Fruit fly (Drosophila melanogaster) whole organism, prepupa: ENCODE results near the gene CG7120.

Experiments
- CG11902 ChIP-seq: fragments of 200-800 bp; sonication (Bioruptor generic); optimal IDR thresholded peaks from 3 replicates; lab custom pipeline; 2016; ENCODE audit warnings: missing biosample characterization, missing genetic modification characterization
- CG15336 ChIP-seq: fragments of 200-800 bp; sonication (Bioruptor generic); IDR thresholded peaks from 2 replicates; pipeline ENCODE4 v1.3.6; 2022; ENCODE audit warnings: missing biosample characterization, missing genetic modification characterization
- CG32006 ChIP-seq: fragments of 200-800 bp; sonication (Bioruptor generic); optimal IDR thresholded peaks from 3 replicates; lab custom pipeline; 2017; ENCODE audit warnings: missing biosample characterization, mild to moderate bottlenecking, missing genetic modification characterization
- CG4318 ChIP-seq: fragments of 200-800 bp; sonication (Bioruptor generic); optimal IDR thresholded peaks from 3 replicates; lab custom pipeline; 2017; ENCODE audit warnings: missing biosample characterization, mild to moderate bottlenecking, missing genetic modification characterization
- CG6163 ChIP-seq: fragments of 200-800 bp; sonication (Bioruptor generic); IDR thresholded peaks from 3 replicates; pipeline ENCODE4 v1.3.6; 2022; ENCODE audit warnings: missing biosample characterization, missing genetic modification characterization
- CG6854 ChIP-seq: fragments of 200-800 bp; sonication (Bioruptor generic); optimal IDR thresholded peaks from 2 replicates; lab custom pipeline; 2017; ENCODE audit warnings: missing biosample characterization, mild to moderate bottlenecking, missing genetic modification characterization
- CG7368 ChIP-seq: fragments of 200-800 bp; sonication (Bioruptor generic); optimal IDR thresholded peaks from 3 replicates; lab custom pipeline; 2016; ENCODE audit warnings: missing biosample characterization, missing genetic modification characterization
- Eip75B ChIP-seq: fragments of 200-800 bp; sonication (Bioruptor generic); optimal IDR thresholded peaks from 3 replicates; lab custom pipeline; 2016; ENCODE audit warnings: missing biosample characterization, missing genetic modification characterization
- Eip93F ChIP-seq: fragments of 200-800 bp; sonication (Bioruptor generic); optimal IDR thresholded peaks from 2 replicates; lab custom pipeline; 2016; ENCODE audit warnings: missing biosample characterization, mild to moderate bottlenecking, missing genetic modification characterization
- Ets21C ChIP-seq: fragments of 200-800 bp; sonication (Bioruptor generic); optimal IDR thresholded peaks from 3 replicates; lab custom pipeline; 2016; ENCODE audit warnings: missing biosample characterization, missing genetic modification characterization
- Ets96B ChIP-seq: fragments of 200-800 bp; optimal IDR thresholded peaks from 2 replicates; lab custom pipeline; 2019; ENCODE audit warnings: missing biosample characterization, mild to moderate bottlenecking, missing genetic modification characterization, moderate library complexity
- Lpt ChIP-seq: fragments of 200-800 bp; sonication (Bioruptor generic); optimal IDR thresholded peaks from 3 replicates; lab custom pipeline; 2016; ENCODE audit warnings: missing biosample characterization, missing genetic modification characterization
- Sox15 ChIP-seq: fragments of 200-800 bp; sonication (Bioruptor generic); optimal IDR thresholded peaks from 3 replicates; lab custom pipeline; 2016; ENCODE audit warnings: missing biosample characterization, missing genetic modification characterization
- achi ChIP-seq: fragments of 200-800 bp; sonication (Bioruptor generic); optimal IDR thresholded peaks from 3 replicates; lab custom pipeline; 2016; ENCODE audit warnings: missing biosample characterization, missing genetic modification characterization
- dac ChIP-seq: fragments of 200-800 bp; sonication (Bioruptor generic); optimal IDR thresholded peaks from 2 replicates; lab custom pipeline; 2017; ENCODE audit warnings: missing biosample characterization, mild to moderate bottlenecking, missing genetic modification characterization
- dsx ChIP-seq: fragments of 200-800 bp; optimal IDR thresholded peaks from 3 replicates; lab custom pipeline; 2019; ENCODE audit warnings: missing biosample characterization, mild to moderate bottlenecking, missing genetic modification characterization, moderate library complexity; ENCODE audit not compliant: poor library complexity, severe bottlenecking
- esn ChIP-seq: fragments of 200-800 bp; sonication (Bioruptor generic); optimal IDR thresholded peaks from 2 replicates; lab custom pipeline; 2016; ENCODE audit warnings: missing biosample characterization, mild to moderate bottlenecking, missing genetic modification characterization, moderate library complexity
- fd85E ChIP-seq: fragments of 200-800 bp; sonication (Bioruptor generic); optimal IDR thresholded peaks from 3 replicates; lab custom pipeline; 2016; ENCODE audit warnings: missing biosample characterization, missing genetic modification characterization
- fkh ChIP-seq: fragments of 200-800 bp; sonication (Bioruptor generic); optimal IDR thresholded peaks from 3 replicates; lab custom pipeline; 2017; ENCODE audit warnings: missing biosample characterization, mild to moderate bottlenecking, missing genetic modification characterization, moderate library complexity
- lz ChIP-seq: fragments of 200-800 bp; sonication (Bioruptor generic); optimal IDR thresholded peaks from 3 replicates; lab custom pipeline; 2016; ENCODE audit warnings: missing biosample characterization, missing genetic modification characterization
- ss ChIP-seq, 2 experiments: fragments of 200-800 bp; sonication (Bioruptor generic); optimal IDR thresholded peaks; 2 replicates in 1 of 2; 3 replicates in 1 of 2; lab custom pipeline; 2017 to 2018; ENCODE audit warnings: mild to moderate bottlenecking in 2 of 2, missing biosample characterization in 2 of 2, missing genetic modification characterization in 2 of 2, moderate library complexity in 1 of 2

CG7120 gene

dm6 chr3L:8449800-8450690 lies 54.2 kb downstream of the CG7120 start, which contains the start of gene Gug (continued):
- TF ChIP-seq Eip75B (GFP tag; lab: Kevin White, UChicago) = peak; percentile 84
- TF ChIP-seq CG4318 (GFP tag; lab: Kevin White, UChicago) = peak; percentile 47
- TF ChIP-seq CG6854 (GFP tag; lab: Kevin White, UChicago) = peak; percentile 96
- peak; percentile 94 for TF ChIP-seq CG15336
- TF ChIP-seq ss (GFP tag; optimal IDR thresholded peaks at IDR 0.05; lab: Kevin White, UChicago) = peak; percentile 99
- peak; percentile 66 for TF ChIP-seq fd85E (GFP tag; lab: Kevin White, UChicago)
- peak; percentile 92 for TF ChIP-seq CG32006 (GFP tag; lab: Kevin White, UChicago)
- TF ChIP-seq Eip93F (GFP tag; lab: Kevin White, UChicago) = no peak
- no peak for TF ChIP-seq Ets21C (GFP tag; lab: Kevin White, UChicago)
- peak; percentile 94 for TF ChIP-seq dsx

- TF ChIP-seq CG6163 (GFP tag; lab: Robert Waterston, UW) = no peak
- no peak for TF ChIP-seq Eip75B (GFP tag; lab: Kevin White, UChicago)
- no peak for TF ChIP-seq achi (GFP tag; lab: Kevin White, UChicago)
- no peak for TF ChIP-seq fkh
- no peak for TF ChIP-seq Lpt (GFP tag; lab: Kevin White, UChicago)
- no peak for TF ChIP-seq CG6854 (GFP tag; lab: Kevin White, UChicago)
- TF ChIP-seq Ets96B (tag; lab: Kevin White, UChicago) = no peak
- no peak for TF ChIP-seq esn (GFP tag; lab: Kevin White, UChicago)
- TF ChIP-seq CG11902 = no peak
- TF ChIP-seq Sox15 (GFP tag; lab: Kevin White, UChicago) = no peak
- no peak for TF ChIP-seq dsx
- TF ChIP-seq CG4318 (GFP tag; lab: Kevin White, UChicago) = no peak
- no peak for TF ChIP-seq dac
- no peak for TF ChIP-seq CG7368
- no peak for TF ChIP-seq lz
- TF ChIP-seq, all 60 proteins: peak for 0
Observed at dm6 chr3L:8450747-8451146, 54.9 kb downstream of the CG7120 start.
